Fruit fly (Drosophila melanogaster): ENCODE results near the gene CG32240.

The CG32240 gene

dm6 chr3L:4399905-4400304 is 18.5 kb upstream of the CG32240 start (continued):
- no peak for TF ChIP-seq CG10267 (tag; optimal IDR thresholded peaks at IDR 0.05)
- no peak for TF ChIP-seq CG13775 (GFP tag; optimal IDR thresholded peaks at IDR 0.05)
- TF ChIP-seq Nf-YA (GFP tag; IDR thresholded peaks at IDR 0.05) = no peak
- no peak for TF ChIP-seq CG18599 (GFP tag; optimal IDR thresholded peaks at IDR 0.05)
- TF ChIP-seq Meics (GFP tag; optimal IDR thresholded peaks at IDR 0.05) = no peak
- TF ChIP-seq bsh (GFP tag; optimal IDR thresholded peaks at IDR 0.05) = peak in 1 of 2 experiments; percentile 72
- TF ChIP-seq CG1603 (tag; optimal IDR thresholded peaks at IDR 0.05) = peak; percentile 41
- TF ChIP-seq tin (GFP tag; optimal IDR thresholded peaks at IDR 0.05) = no peak
- no peak for TF ChIP-seq CG8089 (GFP tag; optimal IDR thresholded peaks at IDR 0.05)
- no peak for TF ChIP-seq CG6654 (GFP tag; optimal IDR thresholded peaks at IDR 0.05)
- no peak for TF ChIP-seq BtbVII (GFP tag; optimal IDR thresholded peaks at IDR 0.05)
- no peak for TF ChIP-seq CTCF (GFP tag; optimal IDR thresholded peaks at IDR 0.05)
- no peak for TF ChIP-seq Dll (GFP tag; IDR thresholded peaks at IDR 0.05; ENCODE audit: partially characterized antibody)
- no peak for TF ChIP-seq CG6175 (GFP tag; IDR thresholded peaks at IDR 0.05)
- peak; percentile 58 for TF ChIP-seq Blimp-1 (GFP tag; optimal IDR thresholded peaks at IDR 0.05)
- no peak for TF ChIP-seq so (GFP tag; IDR thresholded peaks at IDR 0.05)
- 0 out of 3 replicates have a peak, but pooled peaks have one; percentile 15 for TF ChIP-seq CG11695 (GFP tag; IDR thresholded peaks at IDR 0.05)
- no peak for TF ChIP-seq D (optimal IDR thresholded peaks at IDR 0.05)
- TF ChIP-seq D (GFP tag; optimal IDR thresholded peaks at IDR 0.05) = peak; percentile 28
- TF ChIP-seq CG17328 (GFP tag; IDR thresholded peaks at IDR 0.05) = peak; percentile 40; the same call in 1 of the 2 replicates
- TF ChIP-seq sens (GFP tag) = peak; percentile 87
- TF ChIP-seq CG12391 (tag; optimal IDR thresholded peaks at IDR 0.05) = peak; percentile 24
- TF ChIP-seq Vsx1 (GFP tag; optimal IDR thresholded peaks at IDR 0.05) = no peak
- TF ChIP-seq Dp (GFP tag; optimal IDR thresholded peaks at IDR 0.05) = no peak
- no peak for TF ChIP-seq gce (GFP tag; IDR thresholded peaks at IDR 0.05)
- TF ChIP-seq slou (GFP tag; optimal IDR thresholded peaks at IDR 0.05) = no peak
- TF ChIP-seq otp (GFP tag; IDR thresholded peaks at IDR 0.05) = 0 out of 3 replicates have a peak, but pooled peaks have one; percentile 12
- peak; percentile 46 for TF ChIP-seq CG2712 (tag; optimal IDR thresholded peaks at IDR 0.05)
- peak; percentile 74 for TF ChIP-seq Xrp1 (GFP tag; IDR thresholded peaks at IDR 0.05)
- TF ChIP-seq CG10366 (GFP tag; IDR thresholded peaks at IDR 0.05) = peak; percentile 34; the same call in 1 of the 2 replicates
- peak; percentile 34 for TF ChIP-seq phol (tag; optimal IDR thresholded peaks at IDR 0.05)
- peak; percentile 24 for TF ChIP-seq Nf-YB (GFP tag; optimal IDR thresholded peaks at IDR 0.05)
- no peak for TF ChIP-seq hb (GFP tag; IDR thresholded peaks at IDR 0.05; ENCODE audit: partially characterized antibody)
- TF ChIP-seq CG11504 (tag; optimal IDR thresholded peaks at IDR 0.05) = peak; percentile 6
- no peak for TF ChIP-seq prd (optimal IDR thresholded peaks at IDR 0.05)
- TF ChIP-seq prd (GFP tag; IDR thresholded peaks at IDR 0.05) = peak; percentile 60; the same call in 2 of the 3 replicates
- TF ChIP-seq Sox102F (GFP tag; optimal IDR thresholded peaks at IDR 0.05) = peak; percentile 40
- TF ChIP-seq Lhr (GFP tag; optimal IDR thresholded peaks at IDR 0.05) = peak; percentile 3
- TF ChIP-seq CG17802 (tag; optimal IDR thresholded peaks at IDR 0.05) = no peak
- 0 out of 2 replicates have a peak, but pooled peaks have one; percentile 28 for TF ChIP-seq Ptx1 (GFP tag; IDR thresholded peaks at IDR 0.05)
- TF ChIP-seq CG6765 (GFP tag; optimal IDR thresholded peaks at IDR 0.05) = no peak
- peak; percentile 39 for TF ChIP-seq CG1529 (GFP tag; optimal IDR thresholded peaks at IDR 0.05)
- 0 out of 4 replicates have a peak, but pooled peaks have one; percentile 1 for TF ChIP-seq chinmo (GFP tag; IDR thresholded peaks at IDR 0.05; ENCODE audit: partially characterized antibody)
- peak; percentile 31 for TF ChIP-seq fd96Cb (tag; optimal IDR thresholded peaks at IDR 0.05)
- TF ChIP-seq CrebB (tag; optimal IDR thresholded peaks at IDR 0.05) = no peak
- TF ChIP-seq CG12942 (GFP tag; optimal IDR thresholded peaks at IDR 0.05) = no peak
- TF ChIP-seq CG6689 (GFP tag; IDR thresholded peaks at IDR 0.05) = peak; percentile 28; the same call in 1 of the 2 replicates
- peak; percentile 44; the same call in 2 of the 3 replicates for TF ChIP-seq croc (GFP tag; conservative IDR thresholded peaks at IDR 0.05)
- TF ChIP-seq CG8388 (GFP tag; optimal IDR thresholded peaks at IDR 0.05) = peak; percentile 13
- peak; percentile 42; the same call in 1 of the 2 replicates for TF ChIP-seq vvl (GFP tag; IDR thresholded peaks at IDR 0.05)
- TF ChIP-seq CG11093 (GFP tag; IDR thresholded peaks at IDR 0.05) = no peak

All from whole organism, embryonic.